Worm (Caenorhabditis elegans) whole organism, late embryonic: ENCODE results near the gene blos-2.
A peak's percentile ranks its signal among the peaks of the same experiment; 100 is the strongest.

Experiments used
- K02D7.2 ChIP-seq: sonication (generic microtip); optimal IDR thresholded peaks from 2 replicates; lab custom pipeline; 2017; ENCODE audit warnings: mild to moderate bottlenecking, missing genetic modification characterization, missing compliant biosample characterization
- Y22D7AL.16 ChIP-seq: sonication (generic microtip); optimal IDR thresholded peaks from 2 replicates; lab custom pipeline; 2016; ENCODE audit warnings: missing genetic modification characterization, missing compliant biosample characterization
- ceh-24 ChIP-seq: sonication (generic microtip); optimal IDR thresholded peaks from 2 replicates; lab custom pipeline; 2016; ENCODE audit warnings: mild to moderate bottlenecking, missing genetic modification characterization, missing compliant biosample characterization
- ceh-9 ChIP-seq: sonication (generic microtip); optimal IDR thresholded peaks from 2 replicates; lab custom pipeline; 2016; ENCODE audit warnings: mild to moderate bottlenecking, missing genetic modification characterization, inconsistent platforms, missing compliant biosample characterization
- elt-2 ChIP-seq: sonication (generic microtip); optimal IDR thresholded peaks from 2 replicates; lab custom pipeline; 2016; ENCODE audit warnings: missing genetic modification reagents, missing genetic modification characterization, missing compliant biosample characterization
- ets-4 ChIP-seq: sonication (generic microtip); optimal IDR thresholded peaks from 2 replicates; lab custom pipeline; 2016; ENCODE audit warnings: missing genetic modification characterization, missing compliant biosample characterization
- nfya-1 ChIP-seq: sonication (generic microtip); optimal IDR thresholded peaks from 2 replicates; lab custom pipeline; 2017; ENCODE audit warnings: missing genetic modification characterization, mild to moderate bottlenecking, missing compliant biosample characterization, antibody characterized with exemption, moderate library complexity
- nhr-11 ChIP-seq: fragments of 150-350 bp; optimal IDR thresholded peaks from 2 replicates; lab custom pipeline; 2014; ENCODE audit warnings: missing biosample characterization, missing genetic modification characterization
- nhr-232 ChIP-seq: sonication (generic microtip); optimal IDR thresholded peaks from 2 replicates; lab custom pipeline; 2016; ENCODE audit warnings: missing genetic modification characterization, missing compliant biosample characterization
- pqm-1 ChIP-seq: sonication (generic microtip); optimal IDR thresholded peaks from 2 replicates; lab custom pipeline; 2016; ENCODE audit warnings: missing genetic modification characterization, missing compliant biosample characterization
- ref-2 ChIP-seq: sonication (generic microtip); optimal IDR thresholded peaks from 2 replicates; lab custom pipeline; 2016; ENCODE audit warnings: missing genetic modification characterization, missing compliant biosample characterization
- tbx-2 ChIP-seq: sonication (generic microtip); optimal IDR thresholded peaks from 2 replicates; lab custom pipeline; 2016; ENCODE audit warnings: missing genetic modification characterization, missing compliant biosample characterization
- unc-55 ChIP-seq: sonication (generic microtip); optimal IDR thresholded peaks from 2 replicates; lab custom pipeline; 2017; ENCODE audit warnings: missing biosample characterization, missing genetic modification reagents, missing genetic modification characterization

ce11 chrIV:6294081-6294480 lies 39.9 kb upstream of the blos-2 start, which contains the start of gene hil-2:
- no peak for TF ChIP-seq ets-4 (tag; lab: Kevin White, UChicago)
- TF ChIP-seq Y22D7AL.16 (tag; lab: Kevin White, UChicago): no peak
- TF ChIP-seq tbx-2 (tag; lab: Kevin White, UChicago): no peak
- no peak for TF ChIP-seq unc-55 (GFP tag; lab: Kevin White, UChicago)
- no peak for TF ChIP-seq ceh-24
- TF ChIP-seq nfya-1: no peak
- no peak for TF ChIP-seq nhr-232 (tag; lab: Kevin White, UChicago)
- no peak for TF ChIP-seq ref-2 (tag; lab: Kevin White, UChicago)
- TF ChIP-seq nhr-11 (tag; lab: Kevin White, UChicago): no peak
- TF ChIP-seq pqm-1 (tag; lab: Kevin White, UChicago): no peak
- TF ChIP-seq elt-2 (tag; lab: Kevin White, UChicago): peak; percentile 26
- TF ChIP-seq ceh-9 (tag; lab: Kevin White, UChicago): no peak
- no peak for TF ChIP-seq K02D7.2 (tag; lab: Kevin White, UChicago)
